Fruit fly (Drosophila melanogaster): Measurements from ENCODE around the gene CG4822.

Gene CG4822

dm6 chr2L:158649-159257 lies 37.2 kb upstream of the CG4822 start, which contains the start of the genes CG33635 and spen (continued):
- TF ChIP-seq B-H1 (GFP tag; IDR thresholded peaks at IDR 0.05) (no peak), slou (GFP tag; optimal IDR thresholded peaks at IDR 0.05) (no peak), phol (tag; optimal IDR thresholded peaks at IDR 0.05) (peak; percentile 21), crp (GFP tag; optimal IDR thresholded peaks at IDR 0.05) (peak in 1 of 2 experiments; percentile 39), pho (GFP tag; optimal IDR thresholded peaks at IDR 0.05) (peak; percentile 29), CG3163 (GFP tag; optimal IDR thresholded peaks at IDR 0.05) (peak; percentile 39), Myb (GFP tag; optimal IDR thresholded peaks at IDR 0.05) (peak; percentile 28), CG6813 (GFP tag; optimal IDR thresholded peaks at IDR 0.05) (no peak), Six4 (GFP tag; optimal IDR thresholded peaks at IDR 0.05) (no peak), CG16779 (GFP tag; IDR thresholded peaks at IDR 0.05) (no peak), Deaf1 (tag; optimal IDR thresholded peaks at IDR 0.05) (peak; percentile 11), Atf3 (GFP tag; optimal IDR thresholded peaks at IDR 0.05) (no peak), sens-2 (GFP tag; IDR thresholded peaks at IDR 0.05) (no peak), nerfin-1 (tag; optimal IDR thresholded peaks at IDR 0.05) (peak; percentile 47), pfk (GFP tag; optimal IDR thresholded peaks at IDR 0.05) (peak; percentile 51), dan (GFP tag; IDR thresholded peaks at IDR 0.05) (no peak), CG9609 (GFP tag; optimal IDR thresholded peaks at IDR 0.05) (no peak), odd (GFP tag; optimal IDR thresholded peaks at IDR 0.05) (no peak), zen2 (GFP tag; IDR thresholded peaks at IDR 0.05; ENCODE audit: partially characterized antibody) (no peak), Fer3 (tag; optimal IDR thresholded peaks at IDR 0.05) (peak; percentile 18), Fer2 (tag; optimal IDR thresholded peaks at IDR 0.05) (no peak), pita (GFP tag; optimal IDR thresholded peaks at IDR 0.05) (peak; percentile 62), rib (GFP tag; IDR thresholded peaks at IDR 0.05) (no peak), trem (tag; optimal IDR thresholded peaks at IDR 0.05) (peak; percentile 82), D19A (tag; optimal IDR thresholded peaks at IDR 0.05) (peak; percentile 4), CG14667 (GFP tag; IDR thresholded peaks at IDR 0.05) (no peak), amos (GFP tag; IDR thresholded peaks at IDR 0.05; ENCODE audit: partially characterized antibody) (no peak), CG18011 (GFP tag; optimal IDR thresholded peaks at IDR 0.05) (no peak), Lhr (GFP tag; optimal IDR thresholded peaks at IDR 0.05) (peak; percentile 77), Hmr (GFP tag; optimal IDR thresholded peaks at IDR 0.05) (peak; percentile 75), gcm2 (GFP tag; optimal IDR thresholded peaks at IDR 0.05) (no peak), Med (GFP tag) (peak; percentile 86), eyg (GFP tag; optimal IDR thresholded peaks at IDR 0.05) (peak; percentile 25), klu (GFP tag; IDR thresholded peaks at IDR 0.05) (no peak), HmgZ (tag; optimal IDR thresholded peaks at IDR 0.05) (peak; percentile 70), CG3407 (GFP tag; optimal IDR thresholded peaks at IDR 0.05) (peak; percentile 76), CG15269 (tag; optimal IDR thresholded peaks at IDR 0.05) (peak; percentile 30), cwo (GFP tag; optimal IDR thresholded peaks at IDR 0.05) (peak; percentile 19), Mad (GFP tag; optimal IDR thresholded peaks at IDR 0.05) (no peak), BtbVII (GFP tag; optimal IDR thresholded peaks at IDR 0.05) (peak; percentile 71), HmgD (GFP tag; optimal IDR thresholded peaks at IDR 0.05) (peak; percentile 47), vvl (GFP tag; IDR thresholded peaks at IDR 0.05) (no peak), Doc3 (GFP tag; IDR thresholded peaks at IDR 0.05; ENCODE audit: partially characterized antibody) (no peak), CG2199 (GFP tag; IDR thresholded peaks at IDR 0.05) (no peak), NfI (GFP tag; optimal IDR thresholded peaks at IDR 0.05) (peak; percentile 11), B-H2 (GFP tag; optimal IDR thresholded peaks at IDR 0.05) (peak; percentile 56), row (GFP tag; IDR thresholded peaks at IDR 0.05) (no peak), Rfx (GFP tag; IDR thresholded peaks at IDR 0.05) (no peak), NC2β (GFP tag; optimal IDR thresholded peaks at IDR 0.05) (peak; percentile 37), CG12236 (GFP tag; optimal IDR thresholded peaks at IDR 0.05) (no peak)

Data from whole organism, embryonic.